Fruit fly (Drosophila melanogaster) whole organism, embryonic: ENCODE results near the gene Tet.
A peak's percentile ranks its signal among the peaks of the same experiment; 100 is the strongest.

ENCODE experiments used
- Abd-B ChIP-seq: fragments of 200-800 bp; sonication (Bioruptor generic); optimal IDR thresholded peaks from 2 replicates; lab custom pipeline; 2018; ENCODE audit warnings: missing biosample characterization, mild to moderate bottlenecking, missing genetic modification characterization, moderate library complexity
- Awh ChIP-seq: fragments of 200-800 bp; sonication (Bioruptor generic); IDR thresholded peaks from 2 replicates; pipeline ENCODE4, ENCODE4 v1.3.6; 2022; ENCODE audit warnings: missing biosample characterization, missing genetic modification characterization
- CG1024 ChIP-seq: fragments of 200-800 bp; sonication (Bioruptor generic); IDR thresholded peaks from 2 replicates; pipeline ENCODE4 v1.3.6; 2022; ENCODE audit warnings: missing biosample characterization, missing genetic modification characterization
- CG11504 ChIP-seq: fragments of 200-800 bp; sonication (Bioruptor generic); optimal IDR thresholded peaks from 3 replicates; lab custom pipeline; 2019; ENCODE audit warnings: missing biosample characterization, mild to moderate bottlenecking, missing genetic modification characterization, moderate library complexity
- CG12299 ChIP-seq: fragments of 200-800 bp; sonication (Bioruptor generic); optimal IDR thresholded peaks from 2 replicates; lab custom pipeline; 2018; ENCODE audit warnings: missing biosample characterization, mild to moderate bottlenecking, missing genetic modification characterization
- CG14860 ChIP-seq: fragments of 200-800 bp; sonication (Bioruptor generic); IDR thresholded peaks from 3 replicates; pipeline ENCODE4 v1.3.6; 2022; ENCODE audit warnings: missing biosample characterization, missing genetic modification characterization; ENCODE audit not compliant: partially characterized antibody
- CG14965 ChIP-seq: fragments of 200-800 bp; sonication (Bioruptor generic); optimal IDR thresholded peaks from 2 replicates; lab custom pipeline; 2016; ENCODE audit warnings: missing biosample characterization, missing genetic modification characterization, borderline replicate concordance
- CG17359 ChIP-seq: fragments of 200-800 bp; sonication (Bioruptor generic); optimal IDR thresholded peaks from 3 replicates; lab custom pipeline; 2018; ENCODE audit warnings: missing biosample characterization, mild to moderate bottlenecking, missing genetic modification characterization, moderate library complexity
- CG17385 ChIP-seq: fragments of 200-800 bp; sonication (Bioruptor generic); optimal IDR thresholded peaks from 3 replicates; lab custom pipeline; 2018; ENCODE audit warnings: missing biosample characterization, mild to moderate bottlenecking, missing genetic modification characterization
- CG1832 ChIP-seq: fragments of 200-800 bp; sonication (Bioruptor generic); optimal IDR thresholded peaks from 2 replicates; lab custom pipeline; 2017; ENCODE audit warnings: missing biosample characterization, mild to moderate bottlenecking, missing genetic modification characterization, inconsistent platforms
- CG2712 ChIP-seq: fragments of 200-800 bp; optimal IDR thresholded peaks from 3 replicates; lab custom pipeline; 2019; ENCODE audit warnings: missing biosample characterization, mild to moderate bottlenecking, missing genetic modification characterization, moderate library complexity
- CG43689 ChIP-seq: fragments of 200-800 bp; sonication (Bioruptor generic); IDR thresholded peaks from 2 replicates; pipeline ENCODE4 v1.3.6; 2022; ENCODE audit warnings: missing biosample characterization, missing genetic modification characterization
- CG7271 ChIP-seq: fragments of 200-800 bp; sonication (Bioruptor generic); optimal IDR thresholded peaks from 2 replicates; lab custom pipeline; 2018; ENCODE audit warnings: missing biosample characterization, mild to moderate bottlenecking, missing genetic modification characterization, moderate library complexity
- CG8290 ChIP-seq, 3 experiments: fragments of 200-800 bp; sonication (Bioruptor generic); optimal IDR thresholded peaks; 2 replicates each; lab custom pipeline; 2016 to 2019; ENCODE audit warnings: missing biosample characterization in 3 of 3, missing genetic modification characterization in 3 of 3, mild to moderate bottlenecking in 2 of 3, moderate library complexity in 1 of 3
- CG8478 ChIP-seq: fragments of >200 bp; optimal IDR thresholded peaks from 2 replicates; lab custom pipeline; 2018
- CG8944 ChIP-seq: fragments of 200-800 bp; sonication (Bioruptor generic); optimal IDR thresholded peaks from 3 replicates; lab custom pipeline; 2016; ENCODE audit warnings: missing biosample characterization, missing genetic modification characterization
- CkIIα-i1 ChIP-seq: fragments of 200-800 bp; sonication (Bioruptor generic); IDR thresholded peaks from 2 replicates; pipeline ENCODE4 v1.3.6; 2022; ENCODE audit warnings: missing biosample characterization, missing genetic modification characterization
- Deaf1 ChIP-seq: fragments of 200-800 bp; optimal IDR thresholded peaks from 3 replicates; lab custom pipeline; 2019; ENCODE audit warnings: missing biosample characterization, mild to moderate bottlenecking, missing genetic modification characterization, moderate library complexity
- Dfd ChIP-seq, 2 experiments: fragments of >200 bp; optimal IDR thresholded peaks; 2 replicates each; lab custom pipeline; 2017; ENCODE audit warnings: missing biosample characterization in 2 of 2, missing genetic modification characterization in 2 of 2
- Fer2 ChIP-seq: fragments of 200-800 bp; sonication (Bioruptor generic); optimal IDR thresholded peaks from 2 replicates; lab custom pipeline; 2018; ENCODE audit warnings: missing biosample characterization, mild to moderate bottlenecking, missing genetic modification characterization, moderate library complexity
- HLH54F ChIP-seq: fragments of 200-800 bp; sonication (Bioruptor generic); optimal IDR thresholded peaks from 3 replicates; lab custom pipeline; 2016; ENCODE audit warnings: missing biosample characterization, missing genetic modification characterization
- Hsf ChIP-seq: fragments of 200-800 bp; sonication (Bioruptor generic); optimal IDR thresholded peaks from 3 replicates; lab custom pipeline; 2016; ENCODE audit warnings: missing biosample characterization, missing genetic modification characterization
- Oli ChIP-seq: fragments of 200-800 bp; sonication (Bioruptor generic); optimal IDR thresholded peaks from 2 replicates; lab custom pipeline; 2018; ENCODE audit warnings: missing biosample characterization, mild to moderate bottlenecking, missing genetic modification characterization, moderate library complexity
- Pdp1 ChIP-seq, 2 experiments: fragments of 200-800 bp; sonication (Bioruptor generic); optimal IDR thresholded peaks; 3 replicates each; lab custom pipeline; 2016; ENCODE audit warnings: missing biosample characterization in 2 of 2, missing genetic modification characterization in 2 of 2, mild to moderate bottlenecking in 1 of 2, moderate library complexity in 1 of 2
- Rfx ChIP-seq: fragments of 200-800 bp; sonication (Bioruptor generic); IDR thresholded peaks from 2 replicates; pipeline ENCODE4 v1.3.6; 2022; ENCODE audit warnings: missing biosample characterization, missing genetic modification characterization
- Side ChIP-seq: fragments of 200-800 bp; sonication (Bioruptor generic); optimal IDR thresholded peaks from 2 replicates; lab custom pipeline; 2016; ENCODE audit warnings: missing biosample characterization, missing genetic modification characterization
- amos ChIP-seq: fragments of 200-800 bp; sonication (Bioruptor generic); IDR thresholded peaks from 2 replicates; pipeline ENCODE4 v1.3.6; 2022; ENCODE audit warnings: missing biosample characterization, missing genetic modification characterization; ENCODE audit not compliant: partially characterized antibody
- bsh ChIP-seq, 2 experiments: fragments of 200-800 bp; sonication (Bioruptor generic); optimal IDR thresholded peaks; 2 replicates each; lab custom pipeline; 2017 to 2018; ENCODE audit warnings: mild to moderate bottlenecking in 2 of 2, missing biosample characterization in 2 of 2, missing genetic modification characterization in 2 of 2, moderate library complexity in 1 of 2
- cad ChIP-seq: fragments of >200 bp; optimal IDR thresholded peaks from 2 replicates; lab custom pipeline; 2017; ENCODE audit warnings: missing biosample characterization, missing genetic modification characterization
- croc ChIP-seq: fragments of 200-800 bp; sonication (Bioruptor generic); conservative IDR thresholded peaks from 3 replicates; pipeline ENCODE4 v1.3.6; 2022; ENCODE audit warnings: missing biosample characterization, missing genetic modification characterization
- da ChIP-seq: fragments of 200-800 bp; sonication (Bioruptor generic); optimal IDR thresholded peaks from 2 replicates; lab custom pipeline; 2016; ENCODE audit warnings: missing biosample characterization, missing genetic modification characterization
- danr ChIP-seq: fragments of 200-800 bp; sonication (Bioruptor generic); IDR thresholded peaks from 2 replicates; pipeline ENCODE4 v1.3.6; 2022; ENCODE audit warnings: missing biosample characterization, missing genetic modification characterization
- dmrt99B ChIP-seq: fragments of 200-800 bp; sonication (Bioruptor generic); optimal IDR thresholded peaks from 2 replicates; lab custom pipeline; 2018; ENCODE audit warnings: missing biosample characterization, mild to moderate bottlenecking, missing genetic modification characterization, moderate library complexity
- gro ChIP-seq: fragments of 200-800 bp; sonication (Bioruptor generic); optimal IDR thresholded peaks from 2 replicates; lab custom pipeline; 2016; ENCODE audit warnings: missing biosample characterization, missing genetic modification characterization
- knrl ChIP-seq: fragments of 200-800 bp; sonication (Bioruptor generic); IDR thresholded peaks from 3 replicates; pipeline ENCODE4 v1.3.6; 2022; ENCODE audit warnings: missing biosample characterization, missing genetic modification characterization; ENCODE audit not compliant: partially characterized antibody
- lbe ChIP-seq: fragments of 200-800 bp; sonication (Bioruptor generic); optimal IDR thresholded peaks from 2 replicates; lab custom pipeline; 2016; ENCODE audit warnings: missing biosample characterization, mild to moderate bottlenecking, missing genetic modification characterization
- nom ChIP-seq: fragments of 200-800 bp; sonication (Bioruptor generic); optimal IDR thresholded peaks from 2 replicates; lab custom pipeline; 2017; ENCODE audit warnings: missing biosample characterization, missing genetic modification characterization, mild to moderate bottlenecking, moderate library complexity, missing genetic modification reagents
- pho ChIP-seq: fragments of 200-800 bp; sonication (Bioruptor generic); optimal IDR thresholded peaks from 2 replicates; lab custom pipeline; 2016; ENCODE audit warnings: missing biosample characterization, missing genetic modification characterization
- pros ChIP-seq: fragments of 200-800 bp; sonication (Bioruptor generic); optimal IDR thresholded peaks from 3 replicates; lab custom pipeline; 2019; ENCODE audit warnings: missing biosample characterization, mild to moderate bottlenecking, missing genetic modification characterization, moderate library complexity
- ranshi ChIP-seq: fragments of 200-800 bp; sonication (Bioruptor generic); IDR thresholded peaks from 2 replicates; pipeline ENCODE4 v1.3.6; 2022; ENCODE audit warnings: missing biosample characterization, missing genetic modification characterization
- sens ChIP-seq: fragments of 200-800 bp; sonication (Bioruptor generic); peaks from one replicate; lab custom pipeline; 2016; ENCODE audit warnings: missing biosample characterization, missing genetic modification characterization
- shn ChIP-seq: fragments of 200-800 bp; sonication (Bioruptor generic); optimal IDR thresholded peaks from 3 replicates; lab custom pipeline; 2016; ENCODE audit warnings: missing biosample characterization, missing genetic modification characterization
- sim ChIP-seq: fragments of 200-800 bp; sonication (Bioruptor generic); IDR thresholded peaks from 2 replicates; pipeline ENCODE4 v1.3.6; 2022; ENCODE audit warnings: missing biosample characterization, missing genetic modification characterization
- sisA ChIP-seq: fragments of 200-800 bp; sonication (Bioruptor generic); IDR thresholded peaks from 2 replicates; pipeline ENCODE4 v1.3.6; 2022; ENCODE audit warnings: missing biosample characterization, missing genetic modification characterization
- slbo ChIP-seq: fragments of 200-800 bp; sonication (Bioruptor generic); IDR thresholded peaks from 2 replicates; pipeline ENCODE4 v1.3.6; 2022; ENCODE audit warnings: missing biosample characterization, missing genetic modification characterization
- twi ChIP-seq: fragments of 200-800 bp; optimal IDR thresholded peaks from 2 replicates; lab custom pipeline; 2019; ENCODE audit warnings: missing biosample characterization, mild to moderate bottlenecking, missing genetic modification characterization, moderate library complexity
- vnd ChIP-seq: fragments of 200-800 bp; sonication (Bioruptor generic); IDR thresholded peaks from 3 replicates; pipeline ENCODE4 v1.3.6; 2022; ENCODE audit warnings: missing biosample characterization, missing genetic modification characterization; ENCODE audit not compliant: partially characterized antibody
- z ChIP-seq: fragments of 200-800 bp; sonication (Bioruptor generic); IDR thresholded peaks from 3 replicates; pipeline ENCODE4 v1.3.6; 2022; ENCODE audit warnings: missing biosample characterization, missing genetic modification characterization

Gene Tet

DNA sequence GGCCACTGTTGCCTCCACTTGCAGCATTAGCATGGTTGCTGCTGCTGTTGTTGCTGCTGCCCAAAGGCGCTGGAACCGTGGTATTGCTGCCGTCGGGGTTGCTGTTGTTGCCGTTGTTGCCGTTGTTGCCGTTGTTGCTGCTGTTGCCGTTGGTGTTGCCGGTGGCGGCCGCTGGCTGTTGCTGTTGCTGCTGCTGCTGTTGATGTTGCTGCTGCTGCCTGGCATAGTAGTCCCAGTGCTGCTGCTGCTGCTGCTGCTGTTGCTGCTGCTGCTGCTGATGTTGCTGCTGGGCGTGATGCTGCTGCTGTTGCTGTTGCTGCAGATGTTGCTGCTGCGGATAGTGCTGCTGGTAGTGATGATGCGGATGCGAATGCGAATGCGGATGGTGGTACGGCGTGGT lies 7.8 kb downstream of the Tet start:
- 0 out of 2 replicates have a peak, but pooled peaks have one; percentile 2 for TF ChIP-seq slbo (GFP tag; lab: Robert Waterston, UW)
- TF ChIP-seq CG11504 (tag; lab: Kevin White, UChicago), result peak; percentile 54
- peak; percentile 73 for TF ChIP-seq CG8478 (lab: Kevin White, UChicago)
- no peak for TF ChIP-seq CG8290 (GFP tag; optimal IDR thresholded peaks at IDR 0.05; lab: Kevin White, UChicago)
- TF ChIP-seq CG8290 (tag; optimal IDR thresholded peaks at IDR 0.05; lab: Kevin White, UChicago), result no peak
- TF ChIP-seq CG17385 (GFP tag; lab: Kevin White, UChicago), result no peak
- peak in 1 of 2 experiments; percentile 86 for TF ChIP-seq Dfd (GFP tag; optimal IDR thresholded peaks at IDR 0.05; lab: Kevin White, UChicago)
- no peak for TF ChIP-seq Awh (GFP tag; lab: Robert Waterston, UW)

DNA sequence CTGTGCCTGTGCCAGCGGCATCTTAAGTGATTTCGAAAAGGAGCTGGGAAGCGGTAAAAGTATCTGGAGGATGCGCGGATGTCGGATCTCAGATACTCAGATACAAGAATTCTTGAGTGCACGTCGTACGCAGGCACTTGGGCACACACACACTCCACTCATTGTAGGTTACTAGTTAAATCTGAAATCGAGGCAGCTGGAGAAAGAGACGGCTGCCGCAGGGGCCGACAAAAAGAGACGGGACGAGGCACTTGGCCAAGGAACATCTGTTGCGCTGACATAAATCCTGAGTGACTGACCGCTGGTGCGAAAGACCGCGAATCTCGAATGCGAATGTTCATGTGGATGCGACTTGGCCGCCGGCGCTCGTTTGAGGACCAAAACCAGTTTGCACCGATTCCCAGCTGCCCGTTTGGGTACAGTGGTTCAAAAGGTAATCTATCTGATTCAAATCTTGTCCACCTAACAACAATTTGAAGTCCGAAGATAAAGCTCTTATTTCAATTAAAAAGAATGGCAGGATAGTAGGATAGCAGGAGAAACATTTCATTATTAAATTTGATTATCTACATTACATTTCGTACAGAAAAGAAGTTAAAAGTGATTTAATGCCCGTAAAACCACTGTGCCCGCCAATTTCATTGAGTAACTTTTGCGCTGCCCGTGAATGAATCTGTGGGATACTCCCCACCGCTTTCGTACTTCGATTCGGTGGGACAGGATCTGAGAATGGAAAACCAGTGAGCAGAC lies 10.1 kb downstream of the Tet start:
- TF ChIP-seq HLH54F (GFP tag; lab: Kevin White, UChicago), result no peak
- no peak for TF ChIP-seq sim (GFP tag; lab: Robert Waterston, UW)
- no peak for TF ChIP-seq dmrt99B (tag; lab: Kevin White, UChicago)
- no peak for TF ChIP-seq croc
- peak; percentile 53 for TF ChIP-seq nom (GFP tag; lab: Kevin White, UChicago)
- no peak for TF ChIP-seq Fer2 (tag; lab: Kevin White, UChicago)
- no peak for TF ChIP-seq CG1024 (GFP tag; lab: Robert Waterston, UW)
- no peak for TF ChIP-seq CG17359 (tag; lab: Kevin White, UChicago)
- peak; percentile 64 for TF ChIP-seq sens
- no peak for TF ChIP-seq CG14860 (GFP tag; lab: Robert Waterston, UW)
- no peak for TF ChIP-seq pho (GFP tag; lab: Kevin White, UChicago)
- no peak for TF ChIP-seq Pdp1 (GFP tag; optimal IDR thresholded peaks at IDR 0.05; lab: Kevin White, UChicago)
- no peak for TF ChIP-seq Rfx (GFP tag; lab: Robert Waterston, UW)
- TF ChIP-seq CG2712 (tag; lab: Kevin White, UChicago), result no peak
- TF ChIP-seq CG1832 (GFP tag; lab: Kevin White, UChicago), result peak; percentile 56
- TF ChIP-seq CG43689, result no peak
- no peak for TF ChIP-seq da
- no peak for TF ChIP-seq CG14965 (GFP tag; lab: Kevin White, UChicago)
- TF ChIP-seq Oli (tag; lab: Kevin White, UChicago), result no peak
- no peak for TF ChIP-seq Hsf (GFP tag; lab: Kevin White, UChicago)
- no peak for TF ChIP-seq Deaf1 (tag; lab: Kevin White, UChicago)
- TF ChIP-seq Abd-B (GFP tag; lab: Kevin White, UChicago), result no peak
- TF ChIP-seq lbe, result peak; percentile 83
- TF ChIP-seq twi (tag; lab: Kevin White, UChicago), result peak; percentile 93
- no peak for TF ChIP-seq cad (GFP tag; lab: Kevin White, UChicago)
- TF ChIP-seq Side, result no peak
- TF ChIP-seq CG7271 (tag; lab: Kevin White, UChicago), result no peak
- no peak for TF ChIP-seq CG8944 (GFP tag; lab: Kevin White, UChicago)
- TF ChIP-seq knrl (GFP tag; lab: Robert Waterston, UW), result no peak
- TF ChIP-seq gro (GFP tag; lab: Kevin White, UChicago), result no peak
- TF ChIP-seq danr, result no peak
- peak; percentile 73 for TF ChIP-seq pros (GFP tag; lab: Kevin White, UChicago)
- TF ChIP-seq z (GFP tag; lab: Robert Waterston, UW), result peak; percentile 41; the same call in 1 of the 3 replicates
- TF ChIP-seq shn, result no peak
- 0 out of 3 replicates have a peak, but pooled peaks have one; percentile 27 for TF ChIP-seq vnd (GFP tag; lab: Robert Waterston, UW)
- TF ChIP-seq CG12299, result no peak
- TF ChIP-seq sisA (GFP tag; lab: Robert Waterston, UW), result no peak
- no peak for TF ChIP-seq CkIIα-i1 (GFP tag; lab: Robert Waterston, UW)
- TF ChIP-seq ranshi (GFP tag; lab: Robert Waterston, UW), result no peak
- 0 out of 2 replicates have a peak, but pooled peaks have one; percentile 5 for TF ChIP-seq amos (GFP tag; lab: Robert Waterston, UW)
- TF ChIP-seq bsh (GFP tag; optimal IDR thresholded peaks at IDR 0.05; lab: Kevin White, UChicago), result peak in 1 of 2 experiments; percentile 63
